Worm (Caenorhabditis elegans) whole organism, early embryonic: Measurements from ENCODE around the gene C50E3.12.

ENCODE experiments used
- B0310.2 ChIP-seq: sonication (generic microtip); optimal IDR thresholded peaks from 2 replicates; lab custom pipeline; 2016; ENCODE audit warnings: mild to moderate bottlenecking, missing genetic modification characterization, missing compliant biosample characterization
- ama-1 ChIP-seq: fragments of 150-350 bp; optimal IDR thresholded peaks from 2 replicates; lab custom pipeline; 2014
- hnd-1 ChIP-seq: sonication (generic microtip); optimal IDR thresholded peaks from 2 replicates; lab custom pipeline; 2016; ENCODE audit warnings: missing genetic modification characterization, missing compliant biosample characterization
- tra-4 ChIP-seq: sonication (generic microtip); optimal IDR thresholded peaks from 2 replicates; lab custom pipeline; 2017; ENCODE audit warnings: missing genetic modification characterization, missing compliant biosample characterization

DNA sequence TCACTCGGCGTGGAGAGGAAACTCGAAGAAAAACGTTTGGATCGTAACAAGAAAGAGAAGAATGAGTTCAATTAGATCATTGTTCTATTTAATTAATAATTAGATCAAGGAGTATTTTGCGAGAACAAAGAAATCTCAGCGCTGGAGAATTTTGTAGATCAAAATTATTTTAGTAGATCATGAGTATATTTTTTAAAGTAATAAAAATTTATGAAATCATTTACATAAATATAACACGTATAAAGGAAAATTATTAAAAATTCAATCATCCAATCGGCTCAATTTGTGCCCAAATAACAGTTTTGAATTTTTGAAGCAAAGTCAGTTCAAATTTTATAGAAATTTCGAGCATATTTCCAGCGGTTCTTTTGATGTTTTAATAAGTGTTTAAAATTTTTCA lies 2.3 kb upstream of the C50E3.12 start, which contains the start of gene C50E3.13:
- TF ChIP-seq ama-1 (lab: Kevin White, UChicago) = no peak
- TF ChIP-seq tra-4 = no peak
- TF ChIP-seq B0310.2 = no peak
- TF ChIP-seq hnd-1 = no peak
